Fruit fly (Drosophila melanogaster): ENCODE measurements around the gene sinah.

The sinah gene

dm6 chr3L:16844920-16845573 is 13.8 kb upstream of the sinah start, which contains the start of the genes kud and Zcchc7 (continued):
- peak; percentile 50; the same call in 1 of the 2 replicates for TF ChIP-seq CG6689 (GFP tag; IDR thresholded peaks at IDR 0.05)
- peak; percentile 7; the same call in 1 of the 2 replicates for TF ChIP-seq bbx (GFP tag; IDR thresholded peaks at IDR 0.05; ENCODE audit: partially characterized antibody)
- TF ChIP-seq HmgD (GFP tag; optimal IDR thresholded peaks at IDR 0.05): no peak
- no peak for TF ChIP-seq CG2678 (tag; optimal IDR thresholded peaks at IDR 0.05)
- peak; percentile 60 for TF ChIP-seq Chrac-16 (GFP tag; optimal IDR thresholded peaks at IDR 0.05)
- TF ChIP-seq sug (tag; optimal IDR thresholded peaks at IDR 0.05): peak; percentile 86
- peak; percentile 50 for TF ChIP-seq CG18011 (GFP tag; optimal IDR thresholded peaks at IDR 0.05)
- TF ChIP-seq CG14710 (tag; optimal IDR thresholded peaks at IDR 0.05): peak; percentile 78
- TF ChIP-seq Sin3A (optimal IDR thresholded peaks at IDR 0.05): peak; percentile 30
- no peak for TF ChIP-seq CG7839 (tag; optimal IDR thresholded peaks at IDR 0.05)
- peak; percentile 41 for TF ChIP-seq YL-1 (GFP tag; optimal IDR thresholded peaks at IDR 0.05)
- peak; percentile 22 for TF ChIP-seq Side (GFP tag; optimal IDR thresholded peaks at IDR 0.05)
- TF ChIP-seq CG11247 (GFP tag; IDR thresholded peaks at IDR 0.05): no peak
- TF ChIP-seq CG7987 (GFP tag; optimal IDR thresholded peaks at IDR 0.05): no peak
- TF ChIP-seq ewg (GFP tag; optimal IDR thresholded peaks at IDR 0.05): peak; percentile 64
- no peak for TF ChIP-seq Ada2b (GFP tag; IDR thresholded peaks at IDR 0.05)
- peak; percentile 58 for TF ChIP-seq Dad (GFP tag; optimal IDR thresholded peaks at IDR 0.05)
- peak; percentile 45 for TF ChIP-seq Ssrp (tag; optimal IDR thresholded peaks at IDR 0.05)
- TF ChIP-seq sna (GFP tag; IDR thresholded peaks at IDR 0.05; ENCODE audit: partially characterized antibody): peak; percentile 18; the same call in 1 of the 2 replicates
- peak; percentile 83 for TF ChIP-seq CG2120 (GFP tag; optimal IDR thresholded peaks at IDR 0.05)
- TF ChIP-seq sens (GFP tag): peak; percentile 89
- peak; percentile 25 for TF ChIP-seq bab2 (GFP tag; optimal IDR thresholded peaks at IDR 0.05)
- peak; percentile 61 for TF ChIP-seq PHDP (tag; optimal IDR thresholded peaks at IDR 0.05)
- no peak for TF ChIP-seq CG9876 (GFP tag; optimal IDR thresholded peaks at IDR 0.05)
- TF ChIP-seq HmgZ (tag; optimal IDR thresholded peaks at IDR 0.05): peak; percentile 20
- TF ChIP-seq CG1792 (GFP tag; optimal IDR thresholded peaks at IDR 0.05): peak; percentile 0
- peak; percentile 21 for TF ChIP-seq Myb (GFP tag; optimal IDR thresholded peaks at IDR 0.05)
- peak; percentile 71 for TF ChIP-seq CG2712 (tag; optimal IDR thresholded peaks at IDR 0.05)
- TF ChIP-seq CG12299 (tag; optimal IDR thresholded peaks at IDR 0.05): peak; percentile 21
- TF ChIP-seq CG11723 (GFP tag; optimal IDR thresholded peaks at IDR 0.05): peak; percentile 53
- peak; percentile 15 for TF ChIP-seq pnt (GFP tag; optimal IDR thresholded peaks at IDR 0.05)
- TF ChIP-seq CG8290 (GFP tag; optimal IDR thresholded peaks at IDR 0.05): peak; percentile 90
- TF ChIP-seq CG8290 (tag; optimal IDR thresholded peaks at IDR 0.05): peak in 1 of 2 experiments; percentile 55
- peak; percentile 84 for TF ChIP-seq CG17802 (tag; optimal IDR thresholded peaks at IDR 0.05)
- peak; percentile 71 for TF ChIP-seq CG3847 (GFP tag; IDR thresholded peaks at IDR 0.05)
- TF ChIP-seq twi (tag; optimal IDR thresholded peaks at IDR 0.05): peak; percentile 48
- peak in 1 of 2 experiments; percentile 43 for TF ChIP-seq bsh (GFP tag; optimal IDR thresholded peaks at IDR 0.05)
- peak; percentile 52 for TF ChIP-seq CG4424 (GFP tag; optimal IDR thresholded peaks at IDR 0.05)
- TF ChIP-seq CG6272 (GFP tag; IDR thresholded peaks at IDR 0.05): peak; percentile 20; the same call in 1 of the 2 replicates
- TF ChIP-seq Pdp1 (GFP tag; optimal IDR thresholded peaks at IDR 0.05): peak in 1 of 2 experiments; percentile 52
- TF ChIP-seq CG8478 (optimal IDR thresholded peaks at IDR 0.05): no peak
- peak; percentile 77 for TF ChIP-seq CG9727 (GFP tag; optimal IDR thresholded peaks at IDR 0.05)
- peak; percentile 55 to 64 for TF ChIP-seq Trl (optimal IDR thresholded peaks at IDR 0.05)
- TF ChIP-seq Trl (GFP tag; optimal IDR thresholded peaks at IDR 0.05): no peak
- TF ChIP-seq tll (GFP tag; optimal IDR thresholded peaks at IDR 0.05): no peak
- no peak for TF ChIP-seq usp (GFP tag; optimal IDR thresholded peaks at IDR 0.05)
- TF ChIP-seq Dip2 (GFP tag; IDR thresholded peaks at IDR 0.05): no peak
- peak; percentile 73 for TF ChIP-seq CG4328 (GFP tag; optimal IDR thresholded peaks at IDR 0.05)
- peak; percentile 66 for TF ChIP-seq CG15514 (GFP tag; optimal IDR thresholded peaks at IDR 0.05)
- TF ChIP-seq CG3281 (GFP tag; optimal IDR thresholded peaks at IDR 0.05): peak; percentile 64
